Fruit fly (Drosophila melanogaster) whole organism, embryonic: Measurements from ENCODE around the gene CG14427.
A peak's percentile ranks its signal among the peaks of the same experiment; 100 is the strongest.

Experiments
- CG10462 ChIP-seq: fragments of 200-800 bp; sonication (Bioruptor generic); optimal IDR thresholded peaks from 2 replicates; lab custom pipeline; 2016; ENCODE audit warnings: missing biosample characterization, missing genetic modification characterization
- CG10543 ChIP-seq: fragments of 200-800 bp; sonication (Bioruptor generic); optimal IDR thresholded peaks from 3 replicates; lab custom pipeline; 2017; ENCODE audit warnings: missing biosample characterization, mild to moderate bottlenecking, missing genetic modification characterization, moderate library complexity
- CG11723 ChIP-seq: fragments of 200-800 bp; sonication (Bioruptor generic); optimal IDR thresholded peaks from 2 replicates; lab custom pipeline; 2017; ENCODE audit warnings: missing biosample characterization, mild to moderate bottlenecking, missing genetic modification characterization
- CG12659 ChIP-seq: fragments of 200-800 bp; sonication (Bioruptor generic); optimal IDR thresholded peaks from 3 replicates; lab custom pipeline; 2017; ENCODE audit warnings: mild to moderate bottlenecking, missing biosample characterization, missing genetic modification reagents, missing genetic modification characterization
- CG13123 ChIP-seq: fragments of 200-800 bp; sonication (Bioruptor generic); optimal IDR thresholded peaks from 2 replicates; lab custom pipeline; 2016; ENCODE audit warnings: missing biosample characterization, missing genetic modification characterization
- CG1529 ChIP-seq: fragments of 200-800 bp; sonication (Bioruptor generic); optimal IDR thresholded peaks from 3 replicates; lab custom pipeline; 2018; ENCODE audit warnings: missing biosample characterization, missing genetic modification characterization
- CG16863 ChIP-seq: fragments of 200-800 bp; sonication (Bioruptor generic); optimal IDR thresholded peaks from 3 replicates; lab custom pipeline; 2016; ENCODE audit warnings: missing biosample characterization, missing genetic modification characterization
- CG17361 ChIP-seq: fragments of 200-800 bp; sonication (Bioruptor generic); IDR thresholded peaks from 3 replicates; pipeline ENCODE4 v1.3.6; 2022; ENCODE audit warnings: missing biosample characterization, missing genetic modification characterization
- CG17385 ChIP-seq: fragments of 200-800 bp; sonication (Bioruptor generic); optimal IDR thresholded peaks from 3 replicates; lab custom pipeline; 2018; ENCODE audit warnings: missing biosample characterization, mild to moderate bottlenecking, missing genetic modification characterization
- CG17912 ChIP-seq: fragments of 200-800 bp; sonication (Bioruptor generic); optimal IDR thresholded peaks from 2 replicates; lab custom pipeline; 2018; ENCODE audit warnings: missing biosample characterization, mild to moderate bottlenecking, missing genetic modification characterization
- CG2678 ChIP-seq: fragments of 200-800 bp; sonication (Bioruptor generic); optimal IDR thresholded peaks from 3 replicates; lab custom pipeline; 2019; ENCODE audit warnings: missing biosample characterization, mild to moderate bottlenecking, missing genetic modification characterization, moderate library complexity
- CG30431 ChIP-seq: fragments of 200-800 bp; sonication (Bioruptor generic); optimal IDR thresholded peaks from 2 replicates; lab custom pipeline; 2017; ENCODE audit warnings: missing biosample characterization, missing genetic modification characterization
- CG31365 ChIP-seq: fragments of 200-800 bp; sonication (Bioruptor generic); optimal IDR thresholded peaks from 2 replicates; lab custom pipeline; 2018; ENCODE audit warnings: missing biosample characterization, mild to moderate bottlenecking, missing genetic modification characterization
- CG34376 ChIP-seq: fragments of 200-800 bp; sonication (Bioruptor generic); optimal IDR thresholded peaks from 2 replicates; lab custom pipeline; 2018; ENCODE audit warnings: missing biosample characterization, mild to moderate bottlenecking, missing genetic modification characterization
- CG4282 ChIP-seq: fragments of 200-800 bp; sonication (Bioruptor generic); optimal IDR thresholded peaks from 2 replicates; lab custom pipeline; 2016; ENCODE audit warnings: missing biosample characterization, missing genetic modification characterization
- CG4617 ChIP-seq: fragments of 200-800 bp; sonication (Bioruptor generic); optimal IDR thresholded peaks from 3 replicates; lab custom pipeline; 2016; ENCODE audit warnings: missing biosample characterization, missing genetic modification characterization, borderline replicate concordance
- CG5180 ChIP-seq: fragments of 200-800 bp; sonication (Bioruptor generic); optimal IDR thresholded peaks from 3 replicates; lab custom pipeline; 2017; ENCODE audit warnings: missing biosample characterization, missing genetic modification characterization, mild to moderate bottlenecking, moderate library complexity, missing genetic modification reagents
- CG6765 ChIP-seq: fragments of 200-800 bp; sonication (Bioruptor generic); optimal IDR thresholded peaks from 3 replicates; lab custom pipeline; 2017; ENCODE audit warnings: missing biosample characterization, mild to moderate bottlenecking, missing genetic modification characterization
- CG7839 ChIP-seq: fragments of 200-800 bp; sonication (Bioruptor generic); optimal IDR thresholded peaks from 3 replicates; lab custom pipeline; 2018; ENCODE audit warnings: missing biosample characterization, mild to moderate bottlenecking, missing genetic modification characterization, moderate library complexity
- CG8290 ChIP-seq, 3 experiments: fragments of 200-800 bp; sonication (Bioruptor generic); optimal IDR thresholded peaks; 2 replicates each; lab custom pipeline; 2016 to 2019; ENCODE audit warnings: missing biosample characterization in 3 of 3, missing genetic modification characterization in 3 of 3, mild to moderate bottlenecking in 2 of 3, moderate library complexity in 1 of 3
- CG9437 ChIP-seq: fragments of 200-800 bp; sonication (Bioruptor generic); optimal IDR thresholded peaks from 2 replicates; lab custom pipeline; 2018; ENCODE audit warnings: missing biosample characterization, mild to moderate bottlenecking, missing genetic modification characterization
- CG9609 ChIP-seq: fragments of 200-800 bp; sonication (Bioruptor generic); optimal IDR thresholded peaks from 3 replicates; lab custom pipeline; 2016; ENCODE audit warnings: missing biosample characterization, missing genetic modification characterization
- CTCF ChIP-seq: fragments of 200-800 bp; sonication (Bioruptor generic); optimal IDR thresholded peaks from 2 replicates; lab custom pipeline; 2017; ENCODE audit warnings: missing biosample characterization, mild to moderate bottlenecking, missing genetic modification characterization, moderate library complexity
- D19A ChIP-seq: fragments of 200-800 bp; optimal IDR thresholded peaks from 3 replicates; lab custom pipeline; 2019; ENCODE audit warnings: missing biosample characterization, mild to moderate bottlenecking, missing genetic modification characterization, moderate library complexity
- Drgx ChIP-seq: fragments of 200-800 bp; sonication (Bioruptor generic); IDR thresholded peaks from 2 replicates; pipeline ENCODE4 v1.3.6; 2022; ENCODE audit warnings: missing biosample characterization, missing genetic modification characterization
- Ets97D ChIP-seq: fragments of 200-800 bp; sonication (Bioruptor generic); optimal IDR thresholded peaks from 3 replicates; lab custom pipeline; 2016; ENCODE audit warnings: missing biosample characterization, missing genetic modification characterization
- Kr ChIP-seq: fragments of 200-800 bp; sonication (Bioruptor generic); optimal IDR thresholded peaks from 2 replicates; lab custom pipeline; 2017; ENCODE audit warnings: missing biosample characterization, mild to moderate bottlenecking, missing genetic modification characterization
- Max ChIP-seq: fragments of 200-800 bp; sonication (Bioruptor generic); optimal IDR thresholded peaks from 2 replicates; lab custom pipeline; 2016; ENCODE audit warnings: missing biosample characterization, mild to moderate bottlenecking, missing genetic modification characterization
- NC2β ChIP-seq: fragments of 200-800 bp; sonication (Bioruptor generic); optimal IDR thresholded peaks from 2 replicates; lab custom pipeline; 2016; ENCODE audit warnings: missing biosample characterization, missing genetic modification characterization
- Opbp ChIP-seq: fragments of 200-800 bp; sonication (Bioruptor generic); IDR thresholded peaks from 3 replicates; pipeline ENCODE4 v1.3.6; 2022; ENCODE audit warnings: missing biosample characterization, missing genetic modification characterization; ENCODE audit not compliant: partially characterized antibody
- Pdp1 ChIP-seq, 2 experiments: fragments of 200-800 bp; sonication (Bioruptor generic); optimal IDR thresholded peaks; 3 replicates each; lab custom pipeline; 2016; ENCODE audit warnings: missing biosample characterization in 2 of 2, missing genetic modification characterization in 2 of 2, mild to moderate bottlenecking in 1 of 2, moderate library complexity in 1 of 2
- Rfx ChIP-seq: fragments of 200-800 bp; sonication (Bioruptor generic); IDR thresholded peaks from 2 replicates; pipeline ENCODE4 v1.3.6; 2022; ENCODE audit warnings: missing biosample characterization, missing genetic modification characterization
- Rx ChIP-seq: fragments of 200-800 bp; sonication (Bioruptor generic); IDR thresholded peaks from 2 replicates; pipeline ENCODE4 v1.3.6; 2022; ENCODE audit warnings: missing biosample characterization, missing genetic modification characterization
- cwo ChIP-seq: fragments of 200-800 bp; sonication (Bioruptor generic); optimal IDR thresholded peaks from 3 replicates; lab custom pipeline; 2017; ENCODE audit warnings: missing biosample characterization, missing genetic modification characterization, mild to moderate bottlenecking, moderate library complexity, missing genetic modification reagents
- dmrt99B ChIP-seq: fragments of 200-800 bp; sonication (Bioruptor generic); optimal IDR thresholded peaks from 2 replicates; lab custom pipeline; 2018; ENCODE audit warnings: missing biosample characterization, mild to moderate bottlenecking, missing genetic modification characterization, moderate library complexity
- nmo ChIP-seq: fragments of 200-800 bp; sonication (Bioruptor generic); optimal IDR thresholded peaks from 2 replicates; lab custom pipeline; 2018; ENCODE audit warnings: missing biosample characterization, mild to moderate bottlenecking, missing genetic modification characterization, moderate library complexity
- pb ChIP-seq: fragments of 200-800 bp; sonication (Bioruptor generic); optimal IDR thresholded peaks from 3 replicates; lab custom pipeline; 2016; ENCODE audit warnings: missing biosample characterization, missing genetic modification characterization
- peb ChIP-seq: fragments of 200-800 bp; sonication (Bioruptor generic); IDR thresholded peaks from 2 replicates; pipeline ENCODE4 v1.3.6; 2022; ENCODE audit warnings: missing biosample characterization, missing genetic modification characterization
- phol ChIP-seq: fragments of 200-800 bp; sonication (Bioruptor generic); optimal IDR thresholded peaks from 3 replicates; lab custom pipeline; 2018; ENCODE audit warnings: missing biosample characterization, mild to moderate bottlenecking, missing genetic modification characterization, moderate library complexity
- psq ChIP-seq: fragments of 200-800 bp; sonication (Bioruptor generic); optimal IDR thresholded peaks from 2 replicates; lab custom pipeline; 2017; ENCODE audit warnings: missing biosample characterization, missing genetic modification characterization
- rib ChIP-seq: fragments of 200-800 bp; sonication (Bioruptor generic); IDR thresholded peaks from 2 replicates; pipeline ENCODE4 v1.3.6; 2022; ENCODE audit warnings: missing biosample characterization, missing genetic modification characterization
- sc ChIP-seq, 3 experiments: fragments of >200 bp in 2 of 3; fragments of 200-800 bp in 1 of 3; sonication (Bioruptor generic) in 1 of 3; optimal IDR thresholded peaks; 2 replicates in 2 of 3; 3 replicates in 1 of 3; lab custom pipeline; 2017; ENCODE audit warnings: mild to moderate bottlenecking in 1 of 3, missing biosample characterization in 1 of 3, missing genetic modification characterization in 1 of 3, missing genetic modification reagents in 1 of 3
- sens ChIP-seq: fragments of 200-800 bp; sonication (Bioruptor generic); peaks from one replicate; lab custom pipeline; 2016; ENCODE audit warnings: missing biosample characterization, missing genetic modification characterization
- sim ChIP-seq: fragments of 200-800 bp; sonication (Bioruptor generic); IDR thresholded peaks from 2 replicates; pipeline ENCODE4 v1.3.6; 2022; ENCODE audit warnings: missing biosample characterization, missing genetic modification characterization
- sob ChIP-seq: fragments of 200-800 bp; sonication (Bioruptor generic); IDR thresholded peaks from 2 replicates; pipeline ENCODE4 v1.3.6; 2022; ENCODE audit warnings: missing biosample characterization, missing genetic modification characterization
- sr ChIP-seq: fragments of 200-800 bp; sonication (Bioruptor generic); IDR thresholded peaks from 3 replicates; pipeline ENCODE4 v1.3.6; 2022; ENCODE audit warnings: missing biosample characterization, missing genetic modification characterization
- stwl ChIP-seq: fragments of 200-800 bp; sonication (Bioruptor generic); optimal IDR thresholded peaks from 3 replicates; lab custom pipeline; 2018; ENCODE audit warnings: missing biosample characterization, mild to moderate bottlenecking, missing genetic modification characterization, moderate library complexity
- wek ChIP-seq: fragments of 200-800 bp; sonication (Bioruptor generic); optimal IDR thresholded peaks from 3 replicates; lab custom pipeline; 2018; ENCODE audit warnings: missing biosample characterization, mild to moderate bottlenecking, missing genetic modification characterization, moderate library complexity
- zfh2 ChIP-seq: fragments of 200-800 bp; sonication (Bioruptor generic); optimal IDR thresholded peaks from 2 replicates; lab custom pipeline; 2016; ENCODE audit warnings: missing biosample characterization, missing genetic modification characterization

Gene CG14427

DNA sequence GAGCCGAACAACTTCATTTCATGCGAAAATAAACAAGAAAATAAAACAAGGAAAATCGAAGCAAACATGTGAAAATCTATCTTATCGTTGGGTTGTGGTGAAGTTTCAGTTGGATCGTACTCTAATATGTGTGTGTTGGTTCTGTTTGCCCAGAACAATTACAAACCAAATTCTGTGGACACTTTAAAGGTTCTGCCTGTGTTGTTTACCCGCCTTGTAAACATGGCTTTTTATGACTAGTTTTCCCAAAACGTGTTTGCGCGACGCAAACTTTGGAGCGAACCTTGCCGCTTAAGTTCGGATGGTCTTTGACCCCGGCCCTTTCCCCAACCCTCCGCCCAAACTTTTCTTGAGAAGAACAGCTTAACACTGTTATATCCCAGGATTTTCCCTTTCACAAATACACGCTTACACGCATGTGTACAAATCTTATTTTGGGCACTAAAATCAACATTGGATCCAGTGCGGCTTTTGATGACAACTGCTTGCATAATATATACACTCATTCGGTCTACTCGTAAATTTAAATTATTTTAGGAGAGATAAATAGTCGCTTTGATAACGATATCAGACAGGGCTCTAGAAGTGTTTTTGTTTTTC lies 36.2 kb upstream of the CG14427 start (continued):
- TF ChIP-seq Opbp (GFP tag; lab: Robert Waterston, UW) (no peak), cwo (peak; percentile 61), CG30431 (GFP tag; lab: Kevin White, UChicago) (peak; percentile 66), CG4617 (GFP tag; lab: Kevin White, UChicago) (peak; percentile 58), CG34376 (peak; percentile 39), Rx (GFP tag; lab: Robert Waterston, UW) (peak; percentile 61), psq (GFP tag; lab: Kevin White, UChicago) (peak; percentile 82), CG5180 (GFP tag; lab: Kevin White, UChicago) (peak; percentile 80), CG1529 (peak; percentile 88), CG13123 (GFP tag; lab: Kevin White, UChicago) (peak; percentile 93), Kr (GFP tag; lab: Kevin White, UChicago) (peak; percentile 99), nmo (GFP tag; lab: Kevin White, UChicago) (peak; percentile 10), phol (tag; lab: Kevin White, UChicago) (no peak), CG17361 (peak; percentile 70; the same call in 2 of the 3 replicates), CG9609 (GFP tag; lab: Kevin White, UChicago) (peak; percentile 61), stwl (tag; lab: Kevin White, UChicago) (peak; percentile 53), D19A (peak; percentile 63), sr (GFP tag; lab: Robert Waterston, UW) (peak; percentile 54; the same call in 1 of the 3 replicates), pb (peak; percentile 75), zfh2 (GFP tag; lab: Kevin White, UChicago) (peak; percentile 25), peb (GFP tag; lab: Robert Waterston, UW) (peak; percentile 50; the same call in 1 of the 2 replicates), CG17385 (GFP tag; lab: Kevin White, UChicago) (peak; percentile 71), Max (peak; percentile 78), CG17912 (peak; percentile 62), CG11723 (GFP tag; lab: Kevin White, UChicago) (peak; percentile 84), CG4282 (GFP tag; lab: Kevin White, UChicago) (peak; percentile 54), CG16863 (GFP tag; lab: Kevin White, UChicago) (peak; percentile 90), CG2678 (peak; percentile 88), NC2β (peak; percentile 94), Rfx (GFP tag; lab: Robert Waterston, UW) (peak; percentile 64), CG10543 (GFP tag; lab: Kevin White, UChicago) (peak; percentile 88), CG7839 (tag; lab: Kevin White, UChicago) (peak; percentile 64), CG12659 (peak; percentile 84), dmrt99B (tag; lab: Kevin White, UChicago) (peak; percentile 58), sob (GFP tag; lab: Robert Waterston, UW) (peak; percentile 86), CG9437 (GFP tag; lab: Kevin White, UChicago) (no peak), sc (optimal IDR thresholded peaks at IDR 0.05; lab: Kevin White, UChicago) (no peak), sc (GFP tag; optimal IDR thresholded peaks at IDR 0.05; lab: Kevin White, UChicago) (peak; percentile 90), sim (GFP tag; lab: Robert Waterston, UW) (peak; percentile 81), wek (peak; percentile 91)

DNA sequence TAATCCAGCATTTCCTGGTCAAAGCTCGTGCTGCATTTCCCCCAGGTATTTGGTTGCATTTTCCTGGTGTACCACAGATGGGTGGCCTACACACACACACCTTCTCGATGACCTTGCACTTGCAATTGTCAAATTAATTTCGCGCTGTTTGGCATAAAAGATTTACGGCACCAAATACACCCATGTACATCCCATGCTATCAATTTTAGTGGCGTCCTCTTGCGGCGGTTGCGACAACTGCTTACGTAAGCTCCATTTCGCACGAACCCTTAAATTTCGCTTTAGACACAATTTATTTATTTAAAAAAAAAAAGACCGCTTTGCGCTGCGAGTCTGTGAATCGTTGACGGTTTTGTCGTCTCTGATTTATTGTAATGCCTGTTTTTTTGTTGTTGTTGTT lies 35.0 kb upstream of the CG14427 start:
- TF ChIP-seq Drgx (GFP tag; lab: Robert Waterston, UW), result no peak
- TF ChIP-seq Ets97D (GFP tag; lab: Kevin White, UChicago), result no peak
- TF ChIP-seq CTCF (GFP tag; lab: Kevin White, UChicago), result peak; percentile 82
- peak; percentile 8 for TF ChIP-seq CG8290 (GFP tag; optimal IDR thresholded peaks at IDR 0.05; lab: Kevin White, UChicago)
- no peak for TF ChIP-seq CG8290 (tag; optimal IDR thresholded peaks at IDR 0.05; lab: Kevin White, UChicago)
- TF ChIP-seq CG10462, result no peak
- no peak for TF ChIP-seq CG6765 (GFP tag; lab: Kevin White, UChicago)
- no peak for TF ChIP-seq rib (GFP tag; lab: Robert Waterston, UW)
- TF ChIP-seq Pdp1 (GFP tag; optimal IDR thresholded peaks at IDR 0.05; lab: Kevin White, UChicago), result peak in 1 of 2 experiments; percentile 36
- TF ChIP-seq sens, result peak; percentile 35
- no peak for TF ChIP-seq sob (GFP tag; lab: Robert Waterston, UW)
- TF ChIP-seq CG31365, result no peak
